Worm (Caenorhabditis elegans) whole organism, young adult: Measurements from ENCODE around the gene clec-82.

ENCODE experiments used
- B0019.2 ChIP-seq: fragments of 200-800 bp; sonication (Bioruptor generic); conservative IDR thresholded peaks from 2 replicates; pipeline ENCODE4 v1.3.6; 2022; ENCODE audit warnings: missing genetic modification reagents, missing genetic modification characterization, missing compliant biosample characterization
- D2030.7 ChIP-seq: fragments of 200-800 bp; sonication (Bioruptor generic); IDR thresholded peaks from 2 replicates; pipeline ENCODE4 v1.3.6; 2022; ENCODE audit warnings: missing genetic modification reagents, missing genetic modification characterization, missing compliant biosample characterization
- K11D2.4 ChIP-seq: fragments of 200-800 bp; sonication (Bioruptor generic); IDR thresholded peaks from 2 replicates; pipeline ENCODE4 v1.3.6; 2022; ENCODE audit warnings: missing genetic modification reagents, missing genetic modification characterization, missing compliant biosample characterization
- Y53G8AR.9 ChIP-seq: fragments of 200-800 bp; sonication (Bioruptor generic); conservative IDR thresholded peaks from 2 replicates; pipeline ENCODE4 v1.3.6; 2022; ENCODE audit warnings: missing genetic modification reagents, missing genetic modification characterization, missing compliant biosample characterization
- Y79H2A.3 ChIP-seq: fragments of 200-800 bp; sonication (Bioruptor generic); conservative IDR thresholded peaks from 2 replicates; pipeline ENCODE4 v1.3.6; 2022; ENCODE audit warnings: missing genetic modification reagents, missing genetic modification characterization, missing compliant biosample characterization
- aptf-2 ChIP-seq: fragments of 200-800 bp; sonication (Bioruptor generic); conservative IDR thresholded peaks from 2 replicates; pipeline ENCODE4 v1.3.6; 2022; ENCODE audit warnings: missing genetic modification reagents, missing genetic modification characterization, missing compliant biosample characterization
- atf-7 ChIP-seq: sonication (generic microtip); optimal IDR thresholded peaks from 2 replicates; lab custom pipeline; 2017; ENCODE audit warnings: mild to moderate bottlenecking, missing genetic modification characterization, missing compliant biosample characterization
- attf-5 ChIP-seq: fragments of 200-800 bp; sonication (Bioruptor generic); optimal IDR thresholded peaks from 2 replicates; lab custom pipeline; 2018; ENCODE audit warnings: mild to moderate bottlenecking, missing genetic modification characterization, missing compliant biosample characterization
- cebp-2 ChIP-seq: fragments of 200-800 bp; sonication (Bioruptor generic); IDR thresholded peaks from 2 replicates; pipeline ENCODE4 v1.3.6; 2022; ENCODE audit warnings: missing genetic modification characterization, missing compliant biosample characterization
- ceh-27 ChIP-seq: fragments of 200-800 bp; sonication (Bioruptor generic); optimal IDR thresholded peaks from 2 replicates; lab custom pipeline; 2018; ENCODE audit warnings: mild to moderate bottlenecking, missing genetic modification characterization, moderate library complexity, missing compliant biosample characterization
- chd-7 ChIP-seq: sonication (generic microtip); optimal IDR thresholded peaks from 2 replicates; lab custom pipeline; 2016; ENCODE audit warnings: mild to moderate bottlenecking, missing genetic modification characterization, moderate library complexity, missing compliant biosample characterization
- dox-1 ChIP-seq: fragments of 200-800 bp; sonication (Bioruptor generic); IDR thresholded peaks from 2 replicates; pipeline ENCODE4 v1.3.6; 2022; ENCODE audit warnings: missing genetic modification reagents, missing genetic modification characterization, missing compliant biosample characterization
- ets-4 ChIP-seq: fragments of 200-800 bp; sonication (Bioruptor generic); optimal IDR thresholded peaks from 2 replicates; lab custom pipeline; 2018; ENCODE audit warnings: mild to moderate bottlenecking, missing genetic modification characterization, missing compliant biosample characterization
- hlh-12 ChIP-seq: sonication (generic microtip); optimal IDR thresholded peaks from 2 replicates; lab custom pipeline; 2016; ENCODE audit warnings: missing genetic modification characterization, missing compliant biosample characterization
- hmg-1.2 ChIP-seq: fragments of 200-800 bp; sonication (Bioruptor generic); IDR thresholded peaks from 2 replicates; pipeline ENCODE4 v1.3.6; 2022; ENCODE audit warnings: missing genetic modification reagents, missing genetic modification characterization, missing compliant biosample characterization
- hmg-20 ChIP-seq: fragments of 200-800 bp; sonication (Bioruptor generic); IDR thresholded peaks from 2 replicates; pipeline ENCODE4 v1.3.6; 2022; ENCODE audit warnings: missing genetic modification reagents, missing genetic modification characterization, missing compliant biosample characterization
- hrde-1 ChIP-seq: sonication (generic microtip); optimal IDR thresholded peaks from 2 replicates; lab custom pipeline; 2016; ENCODE audit warnings: missing genetic modification characterization, mild to moderate bottlenecking, missing compliant biosample characterization, moderate library complexity, missing genotype, missing genetic modification reagents, borderline replicate concordance
- lag-1 ChIP-seq: fragments of 200-800 bp; sonication (Bioruptor generic); IDR thresholded peaks from 2 replicates; pipeline ENCODE4 v1.3.6; 2022; ENCODE audit warnings: missing genetic modification reagents, missing genetic modification characterization, missing compliant biosample characterization
- lin-35 ChIP-seq, 3 experiments: fragments of 150-350 bp in 2 of 3; sonication (generic microtip) in 1 of 3; optimal IDR thresholded peaks; 2 replicates each; lab custom pipeline; 2014 to 2018; ENCODE audit warnings: missing biosample characterization in 3 of 3, missing genetic modification characterization in 3 of 3, missing genetic modification reagents in 3 of 3
- lin-40 ChIP-seq: sonication (generic microtip); optimal IDR thresholded peaks from 2 replicates; lab custom pipeline; 2016; ENCODE audit warnings: missing genetic modification characterization, mild to moderate bottlenecking, missing compliant biosample characterization, missing genotype, missing genetic modification reagents
- lir-1 ChIP-seq: fragments of 200-800 bp; sonication (Bioruptor generic); conservative IDR thresholded peaks from 2 replicates; pipeline ENCODE4 v1.3.6; 2022; ENCODE audit warnings: missing genetic modification reagents, missing genetic modification characterization, missing compliant biosample characterization
- lsl-1 ChIP-seq: fragments of 200-800 bp; sonication (Bioruptor generic); optimal IDR thresholded peaks from 2 replicates; lab custom pipeline; 2018; ENCODE audit warnings: mild to moderate bottlenecking, missing genetic modification characterization, moderate library complexity, missing compliant biosample characterization
- madf-6 ChIP-seq: fragments of 200-800 bp; sonication (Bioruptor generic); IDR thresholded peaks from 2 replicates; pipeline ENCODE4 v1.3.6; 2022; ENCODE audit warnings: missing genetic modification reagents, missing genetic modification characterization, missing compliant biosample characterization
- madf-8 ChIP-seq: fragments of 200-800 bp; sonication (Bioruptor generic); conservative IDR thresholded peaks from 2 replicates; pipeline ENCODE4 v1.3.6; 2022; ENCODE audit warnings: missing genetic modification reagents, missing genetic modification characterization, missing compliant biosample characterization
- nhr-80 ChIP-seq: sonication (generic microtip); optimal IDR thresholded peaks from 2 replicates; lab custom pipeline; 2016; ENCODE audit warnings: missing genetic modification characterization, missing compliant biosample characterization
- pbrm-1 ChIP-seq: fragments of 200-800 bp; sonication (Bioruptor generic); IDR thresholded peaks from 2 replicates; pipeline ENCODE4 v1.3.6; 2022; ENCODE audit warnings: missing genetic modification reagents, missing genetic modification characterization, missing compliant biosample characterization
- pha-4 ChIP-seq: fragments of 150-350 bp; sonication (generic microtip); optimal IDR thresholded peaks from 2 replicates; lab custom pipeline; 2014; ENCODE audit warnings: missing biosample characterization, missing genetic modification reagents, missing genetic modification characterization
- rec-8 ChIP-seq, 2 experiments: sonication (generic microtip); optimal IDR thresholded peaks; 2 replicates each; lab custom pipeline; 2016; ENCODE audit warnings: mild to moderate bottlenecking in 2 of 2, missing genetic modification characterization in 2 of 2, missing genetic modification reagents in 2 of 2, missing genotype in 2 of 2, missing biosample characterization in 1 of 2, missing compliant biosample characterization in 1 of 2, moderate library complexity in 1 of 2
- snpc-3.4 ChIP-seq: sonication (generic microtip); optimal IDR thresholded peaks from 2 replicates; lab custom pipeline; 2017; ENCODE audit warnings: missing genetic modification characterization, mild to moderate bottlenecking, missing compliant biosample characterization, antibody characterized with exemption, moderate library complexity, missing genotype, missing genetic modification reagents
- ztf-25 ChIP-seq: fragments of 200-800 bp; sonication (Bioruptor generic); IDR thresholded peaks from 2 replicates; pipeline ENCODE4 v1.3.6; 2022; ENCODE audit warnings: missing genetic modification reagents, missing genetic modification characterization, missing compliant biosample characterization
- ztf-28 ChIP-seq: fragments of 200-800 bp; sonication (Bioruptor generic); IDR thresholded peaks from 2 replicates; pipeline ENCODE4 v1.3.6; 2022; ENCODE audit warnings: missing genetic modification reagents, missing genetic modification characterization, missing compliant biosample characterization

The clec-82 gene

DNA sequence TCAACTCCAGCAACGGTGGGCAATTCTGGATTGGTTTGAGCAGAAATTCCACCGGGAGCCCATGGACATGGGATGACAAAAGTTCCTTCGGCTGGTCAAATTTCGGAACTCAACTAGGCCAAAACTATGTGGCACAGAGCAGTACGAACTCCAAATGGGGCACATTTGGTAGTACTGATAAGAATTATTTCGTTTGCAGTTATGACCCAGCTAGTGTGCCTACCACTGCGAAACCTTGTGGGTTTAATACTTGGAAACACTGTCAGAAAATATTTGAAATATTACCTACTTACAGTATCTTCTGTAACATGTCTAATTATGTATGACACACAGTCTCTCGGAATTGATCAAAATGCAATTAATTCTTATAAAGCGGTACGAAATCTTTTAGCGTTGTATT is 9.1 kb upstream of the clec-82 start:
- TF ChIP-seq nhr-80 (tag; lab: Kevin White, UChicago) (peak; percentile 58), D2030.7 (GFP tag; lab: Robert Waterston, UW) (no peak), ceh-27 (GFP tag; lab: Kevin White, UChicago) (no peak), madf-8 (GFP tag; lab: Robert Waterston, UW) (no peak)

DNA sequence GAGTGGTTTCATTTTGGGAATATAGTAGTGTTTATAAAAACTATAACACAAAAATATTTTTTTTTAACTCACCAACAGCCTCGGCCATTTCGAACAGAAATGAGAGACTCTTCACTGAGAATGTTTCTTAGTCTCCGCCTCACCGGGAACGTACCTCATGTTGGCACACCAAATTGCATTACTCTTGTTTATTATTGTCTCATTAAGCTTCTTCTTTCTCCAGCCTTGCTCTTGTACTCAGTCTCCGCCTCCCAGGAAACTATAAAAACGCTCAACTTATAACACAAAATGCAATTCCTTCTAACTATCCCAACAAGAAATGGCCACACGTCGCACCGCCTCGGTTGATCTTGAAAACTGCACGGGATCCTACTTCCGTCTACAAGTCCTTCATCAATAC is 2.9 kb upstream of the clec-82 start, which contains the start of the genes Y54G2A.48 and pudl-1:
Y54G2A.48 (minus strand) TSS at position 101 of the 400 bp plus-strand sequence.
pudl-1 (plus strand) TSS at position 320 of the 400 bp plus-strand sequence.
- TF ChIP-seq atf-7 = no peak

DNA sequence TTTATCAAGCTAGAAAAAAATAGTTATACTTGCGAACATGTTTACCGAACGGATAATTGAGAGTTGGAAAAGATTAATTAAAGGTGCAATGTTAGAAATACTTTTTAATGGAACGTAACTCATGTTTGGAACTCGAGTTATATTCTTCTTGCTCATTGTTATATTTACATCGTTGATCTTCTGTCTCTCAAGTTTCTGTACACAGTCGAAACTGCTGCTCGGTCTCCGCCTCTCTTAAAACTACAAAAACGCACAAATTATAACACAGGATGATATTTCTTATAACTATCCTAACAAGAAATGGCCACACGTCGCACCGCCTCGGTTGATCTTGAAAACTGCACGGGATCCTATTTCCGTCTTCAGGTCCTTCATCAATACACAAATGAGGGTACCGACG is 948 bp upstream of the clec-82 start, which contains the start of gene pudl-2:
pudl-2 (plus strand) TSS at position 301 of the 400 bp plus-strand sequence.
- no peak for TF ChIP-seq Y53G8AR.9 (GFP tag; lab: Robert Waterston, UW)
- no peak for TF ChIP-seq hlh-12 (tag; lab: Kevin White, UChicago)
- no peak for TF ChIP-seq snpc-3.4
- TF ChIP-seq cebp-2 (GFP tag; lab: Robert Waterston, UW) = no peak
- no peak for TF ChIP-seq K11D2.4 (GFP tag; lab: Robert Waterston, UW)
- no peak for TF ChIP-seq B0019.2 (GFP tag; lab: Robert Waterston, UW)
- TF ChIP-seq hmg-20 = no peak
- no peak for TF ChIP-seq madf-6
- TF ChIP-seq pbrm-1 = no peak
- TF ChIP-seq ztf-28 = no peak
- no peak for TF ChIP-seq rec-8 (tag; optimal IDR thresholded peaks at IDR 0.05; lab: Kevin White, UChicago)

DNA sequence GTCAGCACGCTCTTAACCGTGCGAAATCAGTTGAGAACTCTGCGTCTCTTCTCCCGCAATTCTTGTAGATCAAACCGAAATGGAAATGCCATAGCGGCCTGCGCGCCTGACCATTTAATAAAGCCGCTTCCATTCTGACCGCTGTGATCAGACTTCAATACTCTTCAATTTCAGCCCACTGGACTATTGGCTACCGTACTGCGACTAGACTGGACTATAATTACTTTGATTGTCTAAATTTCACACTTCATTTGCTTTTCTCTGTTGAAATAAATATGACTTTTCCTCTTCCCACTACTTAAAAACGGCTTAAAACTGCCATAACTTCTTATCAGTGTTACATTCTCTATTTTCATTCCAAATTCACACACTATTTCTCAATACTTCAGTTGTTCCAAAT is 2.8 kb downstream of the clec-82 start, which contains the start of gene Y54G2A.7:
Y54G2A.7 (plus strand) TSS at position 301 of the 400 bp plus-strand sequence.
- TF ChIP-seq ets-4 (GFP tag; lab: Kevin White, UChicago) (no peak), ztf-25 (GFP tag; lab: Robert Waterston, UW) (no peak), nhr-80 (tag; lab: Kevin White, UChicago) (peak; percentile 13)

DNA sequence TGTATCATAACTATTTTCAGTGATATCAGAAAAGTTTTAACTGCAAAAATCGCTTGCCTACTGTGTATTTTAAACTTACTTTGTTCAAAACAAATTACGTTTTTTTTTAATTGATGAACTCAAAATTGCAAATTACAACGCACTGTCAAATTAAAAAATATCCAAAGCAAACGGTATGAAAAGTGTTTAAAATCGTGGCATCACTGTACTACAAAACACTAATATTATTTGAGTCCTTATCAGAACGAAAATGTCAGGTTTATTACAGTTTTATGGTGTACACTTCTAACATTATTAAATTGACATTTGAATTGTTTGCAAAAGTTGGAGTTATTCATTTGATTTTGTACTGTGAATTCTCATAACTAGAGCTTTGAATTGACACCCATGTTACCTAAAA is 5.8 kb downstream of the clec-82 start, which contains the start of gene clec-83:
clec-83 (minus strand) TSS at position 213 of the 400 bp plus-strand sequence.
- no peak for TF ChIP-seq dox-1 (GFP tag; lab: Robert Waterston, UW)
- TF ChIP-seq nhr-80 (tag; lab: Kevin White, UChicago) = peak; percentile 62

DNA sequence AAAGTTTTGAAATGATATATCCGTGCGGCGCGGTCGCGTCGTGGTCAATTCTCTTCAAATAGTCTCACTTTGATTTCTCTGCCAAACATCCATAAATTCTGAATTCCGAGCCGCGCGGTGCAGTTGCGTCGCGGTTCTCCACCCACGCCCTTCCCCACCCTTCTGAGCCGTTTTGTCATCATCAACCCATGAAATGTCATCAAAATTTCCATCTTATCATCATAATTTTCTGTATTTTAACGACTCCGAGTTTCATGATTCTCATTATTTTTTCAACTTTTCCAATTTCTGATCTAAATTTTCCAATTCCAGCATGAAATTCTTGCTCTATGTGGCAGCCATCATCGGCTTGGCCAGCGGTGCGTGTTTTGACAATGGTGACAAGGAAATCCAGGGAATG is 6.7 kb downstream of the clec-82 start, which contains the start of gene clec-84:
clec-84 (plus strand) TSS at position 301 of the 400 bp plus-strand sequence.
- TF ChIP-seq lin-40 (tag; lab: Kevin White, UChicago) (no peak), pha-4 (tag; lab: Kevin White, UChicago) (no peak), hrde-1 (tag; lab: Kevin White, UChicago) (no peak), B0019.2 (GFP tag; lab: Robert Waterston, UW) (no peak), lin-35 (GFP tag; optimal IDR thresholded peaks at IDR 0.05; lab: Kevin White, UChicago) (no peak), lag-1 (GFP tag; lab: Robert Waterston, UW) (no peak), lsl-1 (GFP tag; lab: Kevin White, UChicago) (no peak), Y79H2A.3 (GFP tag; lab: Robert Waterston, UW) (no peak), madf-6 (no peak)

DNA sequence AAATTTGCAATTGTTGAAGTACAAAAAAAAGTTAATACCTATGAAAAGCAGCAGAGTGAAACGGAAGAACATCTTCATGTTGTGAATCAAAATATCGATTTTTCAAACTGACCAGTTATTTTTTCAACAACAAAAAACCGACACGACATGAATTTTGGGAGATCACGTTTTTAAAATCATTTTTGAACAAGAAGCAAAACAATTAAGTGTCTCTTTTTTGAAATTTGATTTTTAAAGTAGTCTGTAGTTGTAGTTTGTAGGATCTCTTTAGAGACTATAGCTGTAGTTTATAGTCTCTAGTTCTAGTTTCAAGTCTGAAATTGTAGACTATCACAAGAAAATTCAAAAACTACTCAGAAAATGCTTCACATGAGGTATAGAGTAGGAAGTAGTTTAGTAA is 8.4 kb downstream of the clec-82 start, which contains the start of gene Y54G2A.15:
Y54G2A.15 (minus strand) TSS at position 101 of the 400 bp plus-strand sequence.
- TF ChIP-seq D2030.7 (GFP tag; lab: Robert Waterston, UW) = no peak
- no peak for TF ChIP-seq K11D2.4 (GFP tag; lab: Robert Waterston, UW)
- TF ChIP-seq Y53G8AR.9 (GFP tag; lab: Robert Waterston, UW) = no peak
- TF ChIP-seq lin-35 (GFP tag; optimal IDR thresholded peaks at IDR 0.05; lab: Kevin White, UChicago) = no peak
- TF ChIP-seq nhr-80 (tag; lab: Kevin White, UChicago) = no peak
- no peak for TF ChIP-seq dox-1 (GFP tag; lab: Robert Waterston, UW)
- no peak for TF ChIP-seq attf-5
- TF ChIP-seq hmg-1.2 (GFP tag; lab: Robert Waterston, UW) = no peak
- TF ChIP-seq lir-1 (GFP tag; lab: Robert Waterston, UW) = no peak
- TF ChIP-seq chd-7 = no peak
- no peak for TF ChIP-seq aptf-2 (GFP tag; lab: Robert Waterston, UW)
